Fruit fly (Drosophila melanogaster) S2 (cell line): Measurements from ENCODE around the gene dgt2.
"Not testable (repeated sequence)": the region's sequence is repeated elsewhere in the genome, so short reads cannot be mapped to it uniquely, and the experiment has no call there.

Experiments
- CG8478 ChIP-seq: fragments of >200 bp; optimal IDR thresholded peaks from 2 replicates; lab custom pipeline; 2018
- CTCF ChIP-seq, 2 experiments: fragments of >200 bp; optimal IDR thresholded peaks; 2 replicates each; lab custom pipeline; 2018

The dgt2 gene

dm6 chr2L:11969424-11969823 is 20.3 kb upstream of the dgt2 start:
- TF ChIP-seq CG8478 (no peak), CTCF (optimal IDR thresholded peaks at IDR 0.05; lab: Kevin White, UChicago) (no peak)

DNA sequence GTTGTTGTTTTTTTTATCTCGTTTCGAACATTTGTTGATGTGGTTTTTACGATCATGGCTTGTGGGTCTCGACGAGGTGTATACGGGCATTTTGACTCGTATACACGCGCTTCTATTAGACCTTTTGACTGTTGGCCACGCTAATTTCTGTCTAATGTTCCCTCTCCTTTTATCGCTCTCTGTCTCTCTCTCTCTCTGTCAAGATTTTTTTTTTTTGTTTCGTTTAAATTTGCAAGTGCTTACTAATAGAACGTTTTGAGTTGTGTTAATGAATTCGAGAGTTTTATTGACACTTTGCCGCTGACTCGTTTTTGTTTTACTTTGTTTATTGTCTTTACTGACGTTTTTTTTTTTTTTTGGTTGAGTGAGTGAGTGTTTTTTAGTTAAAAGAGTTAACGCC is 19.4 kb upstream of the dgt2 start:
- TF ChIP-seq CG8478 (no peak), CTCF (optimal IDR thresholded peaks at IDR 0.05; lab: Kevin White, UChicago) (no peak)

DNA sequence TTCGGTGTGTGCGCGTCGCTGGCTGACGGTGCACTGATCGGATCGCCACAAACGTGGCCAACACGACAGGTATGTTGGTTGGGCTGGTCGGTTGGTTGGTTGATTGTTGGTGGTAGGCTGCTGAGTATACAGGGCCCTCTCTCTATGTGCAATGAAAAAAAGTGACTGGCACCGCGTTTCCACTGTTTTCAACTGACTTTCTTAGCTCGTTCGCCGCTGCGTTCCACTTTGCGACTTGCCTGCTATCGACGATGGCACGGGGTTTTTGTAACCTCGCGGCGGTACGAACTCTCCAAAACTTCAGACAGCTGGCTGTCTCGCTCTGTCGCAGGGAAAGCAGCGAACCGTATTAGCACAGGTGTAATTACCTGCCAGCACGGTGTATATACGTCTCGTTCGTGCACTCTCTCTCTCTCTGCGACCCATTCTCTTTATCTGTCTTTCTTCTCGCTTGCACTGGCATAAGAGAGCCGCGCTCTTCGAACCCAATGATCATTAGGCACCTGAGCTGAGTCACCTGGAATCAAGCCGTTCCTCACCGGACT is 18.8 kb upstream of the dgt2 start:
- TF ChIP-seq CG8478 (no peak), CTCF (optimal IDR thresholded peaks at IDR 0.05; lab: Kevin White, UChicago) (no peak)

dm6 chr2L:11973145-11973738 is 16.5 kb upstream of the dgt2 start:
- TF ChIP-seq CTCF (optimal IDR thresholded peaks at IDR 0.05; lab: Kevin White, UChicago) (no peak), CG8478 (no peak)

dm6 chr2L:11976955-11977354 is 12.8 kb upstream of the dgt2 start:
- TF ChIP-seq CG8478 (no peak), CTCF (optimal IDR thresholded peaks at IDR 0.05; lab: Kevin White, UChicago) (no peak)

dm6 chr2L:11977721-11978120 is 12.0 kb upstream of the dgt2 start:
- TF ChIP-seq CG8478 (no peak), CTCF (optimal IDR thresholded peaks at IDR 0.05; lab: Kevin White, UChicago) (no peak)

DNA sequence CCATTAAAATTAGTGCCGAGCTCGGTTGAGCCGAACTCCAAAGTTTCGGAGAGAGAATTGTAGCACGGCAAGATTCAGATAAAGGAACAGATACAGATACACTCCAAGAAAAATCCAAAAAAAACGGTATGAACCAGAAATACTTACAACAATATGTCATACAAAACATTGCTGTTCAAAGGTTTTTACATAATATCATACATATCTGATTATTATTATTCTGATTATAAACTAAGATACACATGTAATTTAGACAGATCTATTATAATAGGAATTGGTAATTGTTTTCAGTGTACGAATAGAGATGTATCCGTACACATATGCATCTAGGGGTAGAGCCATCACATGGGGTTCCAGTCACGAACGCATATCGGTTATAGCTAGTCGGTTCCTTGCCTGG is 9.7 kb upstream of the dgt2 start:
- TF ChIP-seq CG8478 = no peak
- TF ChIP-seq CTCF (optimal IDR thresholded peaks at IDR 0.05; lab: Kevin White, UChicago) = no peak

DNA sequence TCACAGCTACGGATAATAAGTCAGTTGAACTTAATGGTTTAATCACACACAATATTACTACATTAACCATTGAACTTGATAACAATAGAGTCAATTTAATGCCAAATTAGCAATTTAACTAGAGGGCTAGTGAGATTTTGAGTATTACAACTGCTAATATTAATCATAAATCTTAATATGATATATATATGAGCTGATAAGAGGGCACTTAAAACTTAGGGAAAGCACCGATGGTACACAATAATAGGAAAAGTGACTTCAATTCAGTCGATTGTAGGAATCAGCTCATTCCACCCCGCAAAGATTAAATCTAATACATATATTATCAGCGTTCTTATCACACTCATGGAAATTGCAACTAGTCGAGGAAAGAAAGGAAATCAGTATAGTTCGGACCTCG is 8.5 kb upstream of the dgt2 start, which contains the start of gene CG16965:
Gene CG16965, plus strand, starts transcription at position 382 of the 400 bp plus-strand sequence.
- TF ChIP-seq CTCF (optimal IDR thresholded peaks at IDR 0.05; lab: Kevin White, UChicago) (no peak), CG8478 (no peak)

dm6 chr2L:11987945-11988344 is 1.8 kb upstream of the dgt2 start, which contains the start of the genes CG6686 and CG34163:
Gene CG6686 (minus strand): TSS chr2L:11988039.
Gene CG34163 (plus strand): TSS chr2L:11988270.
- TF ChIP-seq CG8478 (no peak), CTCF (optimal IDR thresholded peaks at IDR 0.05; lab: Kevin White, UChicago) (no peak)

- TF ChIP-seq CG8478 = no peak
- TF ChIP-seq CTCF (optimal IDR thresholded peaks at IDR 0.05; lab: Kevin White, UChicago) = no peak
Measured at dm6 chr2L:11989210-11989609, 526 bp upstream of the dgt2 start.

DNA sequence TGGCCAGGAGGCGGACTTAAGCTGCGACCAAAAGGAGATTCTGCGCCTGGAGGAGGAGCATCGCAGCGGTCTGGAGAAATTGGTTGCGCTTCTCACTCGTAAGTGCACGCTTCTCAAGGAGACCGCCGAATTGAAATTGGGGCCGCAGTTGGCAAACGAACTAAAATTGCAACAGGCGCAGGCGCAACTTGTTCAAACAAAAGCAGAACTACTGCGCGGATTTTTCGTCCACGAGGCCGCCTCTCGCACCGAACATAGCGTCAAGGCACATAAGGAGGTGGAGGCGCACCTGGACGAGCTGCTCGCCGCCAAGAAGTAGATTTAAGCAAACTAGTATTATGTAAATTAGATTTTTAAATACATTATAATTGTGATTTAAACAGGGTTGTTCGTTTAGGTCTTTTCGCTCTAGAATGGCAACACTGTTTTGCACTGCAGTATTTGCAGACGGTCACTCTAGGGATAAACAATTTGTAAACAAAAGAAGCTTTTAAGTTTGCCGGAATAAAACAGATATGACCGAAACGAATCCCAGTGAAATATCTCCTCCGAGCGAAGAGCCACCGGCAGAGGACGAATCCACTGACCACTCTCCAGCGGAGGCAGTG is 826 bp downstream of the dgt2 start, which contains the start of gene escl:
Gene escl, plus strand, starts transcription at position 470 of the 608 bp plus-strand sequence.
- TF ChIP-seq CTCF (optimal IDR thresholded peaks at IDR 0.05; lab: Kevin White, UChicago) (no peak), CG8478 (no peak)

- TF ChIP-seq CG8478; CTCF (optimal IDR thresholded peaks at IDR 0.05; lab: Kevin White, UChicago): not testable (repeated sequence)
Measured at dm6 chr2L:11992602-11993001, 2.9 kb downstream of the dgt2 start, which contains the start of gene Ada1-2. Gene Ada1-2 (plus strand): TSS chr2L:11992902.

DNA sequence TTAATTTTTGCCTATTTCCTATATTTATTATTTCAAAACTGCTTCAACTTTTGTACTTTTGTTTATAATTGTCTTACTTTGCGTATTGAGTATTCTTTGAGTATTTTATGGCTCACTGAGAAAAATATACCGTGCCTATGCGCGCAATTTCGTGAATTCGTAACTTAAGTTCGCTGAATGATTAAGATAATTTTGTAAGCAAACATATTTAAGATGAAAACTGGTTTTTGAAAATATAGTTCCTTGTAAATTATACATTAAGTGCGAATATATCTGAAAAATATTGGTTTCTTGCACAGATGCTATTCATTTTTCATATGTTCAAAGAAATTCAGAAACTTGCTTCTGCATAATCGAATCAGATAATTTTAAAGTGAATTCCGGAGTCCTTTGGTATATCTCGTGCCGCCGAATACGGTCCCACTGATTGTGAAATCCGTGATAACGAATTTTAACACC is 5.6 kb downstream of the dgt2 start, which contains the start of the genes CG18789 and Qtzl:
Gene CG18789, minus strand, starts transcription at position 101 of the 459 bp plus-strand sequence.
Gene Qtzl, plus strand, starts transcription at position 409 of the 459 bp plus-strand sequence.
- TF ChIP-seq CTCF (optimal IDR thresholded peaks at IDR 0.05; lab: Kevin White, UChicago); CG8478: not testable (repeated sequence)

DNA sequence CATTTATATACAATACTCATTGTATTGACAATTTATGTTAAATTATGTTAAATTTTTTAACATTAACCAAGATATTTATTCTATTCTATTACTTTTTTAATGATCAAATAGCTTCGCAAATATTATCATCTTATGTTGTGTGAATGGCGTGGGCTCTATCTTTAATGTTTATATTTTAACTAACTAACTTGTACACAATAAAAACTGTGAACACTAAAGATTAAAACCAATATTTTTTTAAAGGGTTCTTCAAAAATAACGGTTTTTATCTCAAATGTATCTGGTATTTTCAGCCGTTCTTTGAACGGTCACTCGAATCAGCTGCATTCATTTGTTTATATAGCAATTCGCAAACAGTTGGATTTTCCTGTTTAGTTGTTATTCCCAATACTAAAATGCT is 6.8 kb downstream of the dgt2 start, which contains the start of gene Ada1-1:
Gene Ada1-1, plus strand, starts transcription at position 301 of the 400 bp plus-strand sequence.
- not testable (repeated sequence) for TF ChIP-seq CTCF (optimal IDR thresholded peaks at IDR 0.05; lab: Kevin White, UChicago); CG8478

DNA sequence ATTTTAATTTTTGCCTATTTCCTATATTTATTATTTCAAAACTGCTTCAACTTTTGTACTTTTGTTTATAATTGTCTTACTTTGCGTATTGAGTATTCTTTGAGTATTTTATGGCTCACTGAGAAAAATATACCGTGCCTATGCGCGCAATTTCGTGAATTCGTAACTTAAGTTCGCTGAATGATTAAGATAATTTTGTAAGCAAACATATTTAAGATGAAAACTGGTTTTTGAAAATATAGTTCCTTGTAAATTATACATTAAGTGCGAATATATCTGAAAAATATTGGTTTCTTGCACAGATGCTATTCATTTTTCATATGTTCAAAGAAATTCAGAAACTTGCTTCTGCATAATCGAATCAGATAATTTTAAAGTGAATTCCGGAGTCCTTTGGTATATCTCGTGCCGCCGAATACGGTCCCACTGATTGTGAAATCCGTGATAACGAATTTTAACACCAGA is 9.5 kb downstream of the dgt2 start, which contains the start of the genes CG18787 and Nfs1:
Gene CG18787, minus strand, starts transcription at position 101 of the 465 bp plus-strand sequence.
Gene Nfs1, plus strand, starts transcription at position 415 of the 465 bp plus-strand sequence.
- TF ChIP-seq CG8478; CTCF (optimal IDR thresholded peaks at IDR 0.05; lab: Kevin White, UChicago): not testable (repeated sequence)
